Fruit fly (Drosophila melanogaster) whole organism, embryonic: ENCODE data around the gene Kmn1.

Experiments used
- Antp ChIP-seq: fragments of 200-800 bp; sonication (Bioruptor generic); optimal IDR thresholded peaks from 3 replicates; lab custom pipeline; 2016; ENCODE audit warnings: missing biosample characterization, missing genetic modification characterization
- Atf-2 ChIP-seq: fragments of 200-800 bp; sonication (Bioruptor generic); optimal IDR thresholded peaks from 2 replicates; lab custom pipeline; 2016; ENCODE audit warnings: missing biosample characterization, missing genetic modification characterization
- BEAF-32 ChIP-seq: fragments of 200-800 bp; sonication (Bioruptor generic); optimal IDR thresholded peaks from 3 replicates; lab custom pipeline; 2017; ENCODE audit warnings: missing biosample characterization, missing genetic modification characterization, mild to moderate bottlenecking, moderate library complexity, missing genetic modification reagents
- C15 ChIP-seq: fragments of 200-800 bp; sonication (Bioruptor generic); IDR thresholded peaks from 3 replicates; pipeline ENCODE4 v1.3.6; 2022; ENCODE audit warnings: missing biosample characterization, missing genetic modification characterization
- CG11085 ChIP-seq: fragments of 200-800 bp; sonication (Bioruptor generic); IDR thresholded peaks from 2 replicates; pipeline ENCODE4 v1.3.6; 2022; ENCODE audit warnings: missing biosample characterization, missing genetic modification characterization
- CG11093 ChIP-seq: fragments of 200-800 bp; sonication (Bioruptor generic); IDR thresholded peaks from 3 replicates; pipeline ENCODE4 v1.3.6; 2022; ENCODE audit warnings: missing biosample characterization, missing genetic modification characterization
- CG13624 ChIP-seq: fragments of 200-800 bp; sonication (Bioruptor generic); optimal IDR thresholded peaks from 2 replicates; lab custom pipeline; 2016; ENCODE audit warnings: missing biosample characterization, missing genetic modification characterization
- CG14965 ChIP-seq: fragments of 200-800 bp; sonication (Bioruptor generic); optimal IDR thresholded peaks from 2 replicates; lab custom pipeline; 2016; ENCODE audit warnings: missing biosample characterization, missing genetic modification characterization, borderline replicate concordance
- CG1602 ChIP-seq: fragments of 200-800 bp; sonication (Bioruptor generic); optimal IDR thresholded peaks from 3 replicates; lab custom pipeline; 2016; ENCODE audit warnings: missing biosample characterization, missing genetic modification characterization
- CG1792 ChIP-seq: fragments of 200-800 bp; sonication (Bioruptor generic); optimal IDR thresholded peaks from 2 replicates; lab custom pipeline; 2016; ENCODE audit warnings: missing biosample characterization, missing genetic modification characterization
- CG2120 ChIP-seq: fragments of 200-800 bp; sonication (Bioruptor generic); optimal IDR thresholded peaks from 3 replicates; lab custom pipeline; 2016; ENCODE audit warnings: missing biosample characterization, missing genetic modification characterization
- CG30403 ChIP-seq: fragments of 200-800 bp; sonication (Bioruptor generic); optimal IDR thresholded peaks from 3 replicates; lab custom pipeline; 2016; ENCODE audit warnings: missing biosample characterization, missing genetic modification characterization
- CG3407 ChIP-seq: fragments of 200-800 bp; sonication (Bioruptor generic); optimal IDR thresholded peaks from 2 replicates; lab custom pipeline; 2018; ENCODE audit warnings: missing biosample characterization, mild to moderate bottlenecking, missing genetic modification characterization
- CG42726 ChIP-seq: fragments of 200-800 bp; sonication (Bioruptor generic); IDR thresholded peaks from 2 replicates; pipeline ENCODE4 v1.3.6; 2022; ENCODE audit warnings: missing biosample characterization, missing genetic modification characterization; ENCODE audit not compliant: partially characterized antibody
- CG4707 ChIP-seq: fragments of 200-800 bp; sonication (Bioruptor generic); optimal IDR thresholded peaks from 2 replicates; lab custom pipeline; 2018; ENCODE audit warnings: missing biosample characterization, mild to moderate bottlenecking, missing genetic modification characterization, moderate library complexity
- CG6791 ChIP-seq: fragments of 200-800 bp; sonication (Bioruptor generic); IDR thresholded peaks from 3 replicates; pipeline ENCODE4 v1.3.6; 2022; ENCODE audit warnings: missing biosample characterization, missing genetic modification characterization; ENCODE audit not compliant: partially characterized antibody
- CG7839 ChIP-seq: fragments of 200-800 bp; sonication (Bioruptor generic); optimal IDR thresholded peaks from 3 replicates; lab custom pipeline; 2018; ENCODE audit warnings: missing biosample characterization, mild to moderate bottlenecking, missing genetic modification characterization, moderate library complexity
- CG8281 ChIP-seq: fragments of 200-800 bp; sonication (Bioruptor generic); optimal IDR thresholded peaks from 2 replicates; lab custom pipeline; 2018; ENCODE audit warnings: missing biosample characterization, mild to moderate bottlenecking, missing genetic modification characterization, moderate library complexity
- CG8924 ChIP-seq: fragments of 200-800 bp; optimal IDR thresholded peaks from 3 replicates; lab custom pipeline; 2019; ENCODE audit warnings: missing biosample characterization, mild to moderate bottlenecking, missing genetic modification characterization, moderate library complexity
- CG9215 ChIP-seq: fragments of 200-800 bp; sonication (Bioruptor generic); IDR thresholded peaks from 2 replicates; pipeline ENCODE4 v1.3.6; 2022; ENCODE audit warnings: missing biosample characterization, missing genetic modification characterization
- D ChIP-seq, 2 experiments: fragments of 200-800 bp in 1 of 2; fragments of >200 bp in 1 of 2; sonication (Bioruptor generic) in 1 of 2; optimal IDR thresholded peaks; 2 replicates in 1 of 2; 3 replicates in 1 of 2; lab custom pipeline; 2017; ENCODE audit warnings: mild to moderate bottlenecking in 1 of 2, missing biosample characterization in 1 of 2, missing genetic modification characterization in 1 of 2, missing genetic modification reagents in 1 of 2
- Dad ChIP-seq: fragments of 200-800 bp; sonication (Bioruptor generic); optimal IDR thresholded peaks from 3 replicates; lab custom pipeline; 2016; ENCODE audit warnings: missing biosample characterization, missing genetic modification characterization
- Deaf1 ChIP-seq: fragments of 200-800 bp; optimal IDR thresholded peaks from 3 replicates; lab custom pipeline; 2019; ENCODE audit warnings: missing biosample characterization, mild to moderate bottlenecking, missing genetic modification characterization, moderate library complexity
- Dek ChIP-seq: fragments of 200-800 bp; sonication (Bioruptor generic); optimal IDR thresholded peaks from 3 replicates; lab custom pipeline; 2019; ENCODE audit warnings: missing biosample characterization, mild to moderate bottlenecking, missing genetic modification characterization, moderate library complexity
- HLH4C ChIP-seq: fragments of 200-800 bp; sonication (Bioruptor generic); IDR thresholded peaks from 3 replicates; pipeline ENCODE4 v1.3.6; 2022; ENCODE audit warnings: missing biosample characterization, missing genetic modification characterization; ENCODE audit not compliant: partially characterized antibody
- HmgD ChIP-seq: fragments of 200-800 bp; sonication (Bioruptor generic); optimal IDR thresholded peaks from 3 replicates; lab custom pipeline; 2016; ENCODE audit warnings: missing biosample characterization, missing genetic modification characterization
- Hr3 ChIP-seq: fragments of 200-800 bp; sonication (Bioruptor generic); optimal IDR thresholded peaks from 3 replicates; lab custom pipeline; 2016; ENCODE audit warnings: missing biosample characterization, missing genetic modification characterization
- Max ChIP-seq: fragments of 200-800 bp; sonication (Bioruptor generic); optimal IDR thresholded peaks from 2 replicates; lab custom pipeline; 2016; ENCODE audit warnings: missing biosample characterization, mild to moderate bottlenecking, missing genetic modification characterization
- Meics ChIP-seq: fragments of 200-800 bp; sonication (Bioruptor generic); optimal IDR thresholded peaks from 2 replicates; lab custom pipeline; 2017; ENCODE audit warnings: missing biosample characterization, mild to moderate bottlenecking, missing genetic modification characterization
- Nf-YC ChIP-seq: fragments of 200-800 bp; optimal IDR thresholded peaks from 3 replicates; lab custom pipeline; 2019; ENCODE audit warnings: missing biosample characterization, mild to moderate bottlenecking, missing genetic modification characterization, moderate library complexity
- Opbp ChIP-seq: fragments of 200-800 bp; sonication (Bioruptor generic); IDR thresholded peaks from 3 replicates; pipeline ENCODE4 v1.3.6; 2022; ENCODE audit warnings: missing biosample characterization, missing genetic modification characterization; ENCODE audit not compliant: partially characterized antibody
- Pdp1 ChIP-seq, 2 experiments: fragments of 200-800 bp; sonication (Bioruptor generic); optimal IDR thresholded peaks; 3 replicates each; lab custom pipeline; 2016; ENCODE audit warnings: missing biosample characterization in 2 of 2, missing genetic modification characterization in 2 of 2, mild to moderate bottlenecking in 1 of 2, moderate library complexity in 1 of 2
- Sox102F ChIP-seq: fragments of 200-800 bp; sonication (Bioruptor generic); optimal IDR thresholded peaks from 2 replicates; lab custom pipeline; 2018; ENCODE audit warnings: missing biosample characterization, mild to moderate bottlenecking, missing genetic modification characterization, moderate library complexity
- Sry-β ChIP-seq: fragments of 200-800 bp; sonication (Bioruptor generic); optimal IDR thresholded peaks from 2 replicates; lab custom pipeline; 2018; ENCODE audit warnings: missing biosample characterization, mild to moderate bottlenecking, missing genetic modification characterization, moderate library complexity
- Xrp1 ChIP-seq: fragments of 200-800 bp; sonication (Bioruptor generic); IDR thresholded peaks from 2 replicates; pipeline ENCODE4 v1.3.6; 2022; ENCODE audit warnings: missing biosample characterization, missing genetic modification characterization
- ara ChIP-seq: fragments of 200-800 bp; sonication (Bioruptor generic); IDR thresholded peaks from 2 replicates; pipeline ENCODE4 v1.3.6; 2022; ENCODE audit warnings: missing biosample characterization, missing genetic modification characterization
- da ChIP-seq: fragments of 200-800 bp; sonication (Bioruptor generic); optimal IDR thresholded peaks from 2 replicates; lab custom pipeline; 2016; ENCODE audit warnings: missing biosample characterization, missing genetic modification characterization
- gce ChIP-seq: fragments of 200-800 bp; sonication (Bioruptor generic); IDR thresholded peaks from 3 replicates; pipeline ENCODE4 v1.3.6; 2022; ENCODE audit warnings: missing biosample characterization, missing genetic modification characterization
- grau ChIP-seq: fragments of 200-800 bp; optimal IDR thresholded peaks from 3 replicates; lab custom pipeline; 2019; ENCODE audit warnings: missing biosample characterization, mild to moderate bottlenecking, missing genetic modification characterization, moderate library complexity
- grn ChIP-seq: fragments of 200-800 bp; sonication (Bioruptor generic); optimal IDR thresholded peaks from 3 replicates; lab custom pipeline; 2017; ENCODE audit warnings: missing biosample characterization, missing genetic modification characterization
- gro ChIP-seq: fragments of 200-800 bp; sonication (Bioruptor generic); optimal IDR thresholded peaks from 2 replicates; lab custom pipeline; 2016; ENCODE audit warnings: missing biosample characterization, missing genetic modification characterization
- jing ChIP-seq: fragments of 200-800 bp; sonication (Bioruptor generic); optimal IDR thresholded peaks from 2 replicates; lab custom pipeline; 2018; ENCODE audit warnings: missing biosample characterization, mild to moderate bottlenecking, missing genetic modification characterization
- klu ChIP-seq: fragments of 200-800 bp; sonication (Bioruptor generic); IDR thresholded peaks from 2 replicates; pipeline ENCODE4 v1.3.6; 2022; ENCODE audit warnings: missing biosample characterization, missing genetic modification characterization
- lola ChIP-seq, 3 experiments: fragments of >200 bp in 2 of 3; fragments of 200-800 bp in 1 of 3; sonication (Bioruptor generic) in 1 of 3; optimal IDR thresholded peaks; 2 replicates each; lab custom pipeline; 2017 to 2019; ENCODE audit warnings: missing biosample characterization in 3 of 3, missing genetic modification characterization in 3 of 3, mild to moderate bottlenecking in 1 of 3, moderate library complexity in 1 of 3
- mirr ChIP-seq: fragments of 200-800 bp; sonication (Bioruptor generic); optimal IDR thresholded peaks from 3 replicates; lab custom pipeline; 2018; ENCODE audit warnings: missing biosample characterization, mild to moderate bottlenecking, missing genetic modification characterization
- onecut ChIP-seq: fragments of 200-800 bp; sonication (Bioruptor generic); IDR thresholded peaks from 2 replicates; pipeline ENCODE4 v1.3.6; 2022; ENCODE audit warnings: missing biosample characterization, missing genetic modification characterization
- sens ChIP-seq: fragments of 200-800 bp; sonication (Bioruptor generic); peaks from one replicate; lab custom pipeline; 2016; ENCODE audit warnings: missing biosample characterization, missing genetic modification characterization
- tio ChIP-seq: fragments of 200-800 bp; sonication (Bioruptor generic); optimal IDR thresholded peaks from 2 replicates; lab custom pipeline; 2017; ENCODE audit warnings: missing biosample characterization, missing genetic modification characterization, inconsistent platforms
- ttk ChIP-seq: fragments of 200-800 bp; sonication (Bioruptor generic); IDR thresholded peaks from 2 replicates; pipeline ENCODE4 v2.1.2; 2022; ENCODE audit warnings: missing biosample characterization, missing genetic modification characterization
- unc-4 ChIP-seq: fragments of 200-800 bp; sonication (Bioruptor generic); IDR thresholded peaks from 2 replicates; pipeline ENCODE4 v1.3.6; 2022; ENCODE audit warnings: missing biosample characterization, missing genetic modification characterization; ENCODE audit not compliant: partially characterized antibody

The Kmn1 gene

DNA sequence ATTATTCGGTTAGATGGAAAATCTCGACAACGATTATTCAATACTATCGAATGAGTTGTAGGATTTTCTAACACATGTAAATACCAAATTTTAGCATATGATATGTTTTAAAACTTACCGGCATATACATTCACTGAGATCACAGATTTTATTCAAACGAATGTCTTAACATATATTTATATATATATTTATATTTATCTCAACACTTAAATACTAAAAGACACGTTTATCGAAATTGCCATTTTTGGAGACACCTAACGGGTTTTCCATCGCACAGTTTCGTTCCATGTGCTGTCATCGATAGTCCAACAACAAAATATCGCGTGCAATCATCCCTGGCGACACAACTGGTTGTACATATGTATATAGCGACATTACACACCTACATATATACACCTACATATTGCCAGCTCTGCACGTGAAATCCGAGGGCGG, 39.4 kb upstream of the Kmn1 start, which contains the start of the genes CG2247 and CG1703 (continued):
- TF ChIP-seq Meics (GFP tag; lab: Kevin White, UChicago) (no peak), tio (GFP tag; lab: Kevin White, UChicago) (no peak), CG8281 (no peak), onecut (GFP tag; lab: Robert Waterston, UW) (no peak), D (optimal IDR thresholded peaks at IDR 0.05; lab: Kevin White, UChicago) (no peak), D (GFP tag; optimal IDR thresholded peaks at IDR 0.05; lab: Kevin White, UChicago) (no peak), Dek (tag; lab: Kevin White, UChicago) (no peak), ara (GFP tag; lab: Robert Waterston, UW) (no peak), Antp (GFP tag; lab: Kevin White, UChicago) (no peak), HLH4C (GFP tag; lab: Robert Waterston, UW) (peak; percentile 73; the same call in 2 of the 3 replicates), jing (no peak), Deaf1 (tag; lab: Kevin White, UChicago) (peak; percentile 43), CG9215 (no peak), CG1602 (no peak), CG30403 (GFP tag; lab: Kevin White, UChicago) (no peak), Pdp1 (GFP tag; optimal IDR thresholded peaks at IDR 0.05; lab: Kevin White, UChicago) (no peak), da (GFP tag; lab: Kevin White, UChicago) (no peak), CG11085 (no peak), CG6791 (peak; percentile 72; the same call in 2 of the 3 replicates), CG4707 (GFP tag; lab: Kevin White, UChicago) (no peak), CG14965 (GFP tag; lab: Kevin White, UChicago) (no peak), Opbp (GFP tag; lab: Robert Waterston, UW) (peak; percentile 76), CG1792 (GFP tag; lab: Kevin White, UChicago) (no peak), Nf-YC (tag; lab: Kevin White, UChicago) (peak; percentile 60), klu (no peak), gro (GFP tag; lab: Kevin White, UChicago) (no peak), gce (no peak), CG2120 (no peak), CG13624 (GFP tag; lab: Kevin White, UChicago) (no peak), C15 (GFP tag; lab: Robert Waterston, UW) (no peak), CG3407 (GFP tag; lab: Kevin White, UChicago) (no peak), Xrp1 (GFP tag; lab: Robert Waterston, UW) (no peak), Dad (no peak), Atf-2 (GFP tag; lab: Kevin White, UChicago) (no peak), Sry-β (GFP tag; lab: Kevin White, UChicago) (no peak), ttk (GFP tag; lab: Robert Waterston, UW) (no peak), unc-4 (GFP tag; lab: Robert Waterston, UW) (peak; percentile 89), HmgD (no peak), grn (GFP tag; lab: Kevin White, UChicago) (peak; percentile 26), CG7839 (tag; lab: Kevin White, UChicago) (no peak), Sox102F (GFP tag; lab: Kevin White, UChicago) (no peak), BEAF-32 (GFP tag; lab: Kevin White, UChicago) (peak; percentile 90), CG11093 (no peak), grau (tag; lab: Kevin White, UChicago) (peak; percentile 38), CG8924 (tag; lab: Kevin White, UChicago) (peak; percentile 54), sens (no peak), Hr3 (GFP tag; lab: Kevin White, UChicago) (no peak), lola (GFP tag; optimal IDR thresholded peaks at IDR 0.05; lab: Kevin White, UChicago) (peak in 1 of 3 experiments; percentile 2), CG42726 (peak; percentile 75), Max (GFP tag; lab: Kevin White, UChicago) (peak; percentile 22), mirr (GFP tag; lab: Kevin White, UChicago) (no peak)
